Worm (Caenorhabditis elegans) whole organism, L4/young adult: ENCODE results near the gene srd-11.

ENCODE experiments used
- W03F9.2 ChIP-seq: fragments of 150-350 bp; optimal IDR thresholded peaks from 2 replicates; lab custom pipeline; 2014; ENCODE audit warnings: missing biosample characterization, missing genetic modification characterization
- dao-5 ChIP-seq: sonication (generic microtip); optimal IDR thresholded peaks from 2 replicates; lab custom pipeline; 2016; ENCODE audit warnings: missing genotype, missing genetic modification characterization, moderate library complexity, missing compliant biosample characterization
- him-1 ChIP-seq: sonication (generic microtip); optimal IDR thresholded peaks from 2 replicates; lab custom pipeline; 2016; ENCODE audit warnings: missing genotype, missing genetic modification reagents, missing genetic modification characterization, missing compliant biosample characterization

DNA sequence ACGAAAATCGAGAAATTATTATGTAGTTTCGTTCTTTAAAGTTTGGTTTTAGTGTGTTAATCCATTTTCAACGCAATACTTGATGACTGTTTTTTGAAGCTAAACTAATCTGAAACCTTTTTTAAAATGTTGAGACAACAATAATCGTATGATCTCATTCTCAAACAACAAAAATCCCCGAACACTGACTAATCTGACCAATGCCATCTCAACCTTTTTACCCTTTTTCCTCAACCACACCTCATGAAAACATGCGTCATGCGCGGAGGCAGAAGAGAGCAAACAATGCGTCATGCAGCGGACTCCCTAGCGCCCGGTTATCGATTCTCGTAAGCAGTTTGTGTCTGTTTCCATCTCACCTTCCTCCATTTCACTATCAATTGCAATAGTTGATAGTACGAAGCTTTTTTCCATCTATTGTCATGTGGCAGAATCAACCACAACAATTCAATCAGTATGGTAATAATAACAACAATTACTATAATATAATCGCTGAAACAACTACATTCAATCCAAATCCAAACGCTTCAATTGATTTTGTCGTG is 47.9 kb downstream of the srd-11 start, which contains the start of gene C50B8.4:
- TF ChIP-seq him-1, result no peak
- TF ChIP-seq W03F9.2 (tag; lab: Kevin White, UChicago), result no peak
- no peak for TF ChIP-seq dao-5 (tag; lab: Kevin White, UChicago)
